Worm (Caenorhabditis elegans) whole organism, L2 larva: ENCODE data around the gene C40A11.2.

Experiments used
- elt-3 ChIP-seq: sonication (generic microtip); optimal IDR thresholded peaks from 2 replicates; lab custom pipeline; 2017; ENCODE audit warnings: missing biosample characterization, missing genetic modification characterization
- sma-3 ChIP-seq: sonication (generic microtip); optimal IDR thresholded peaks from 2 replicates; lab custom pipeline; 2016; ENCODE audit warnings: missing genetic modification reagents, missing genetic modification characterization, missing compliant biosample characterization
- unc-62 ChIP-seq: fragments of 150-350 bp; optimal IDR thresholded peaks from 2 replicates; lab custom pipeline; 2014; ENCODE audit warnings: missing biosample characterization, missing genetic modification reagents, missing genetic modification characterization
- zag-1 ChIP-seq: fragments of 150-350 bp; optimal IDR thresholded peaks from 2 replicates; lab custom pipeline; 2014; ENCODE audit warnings: missing biosample characterization, missing genetic modification characterization

ce11 chrII:2191383-2191782 lies 44.6 kb downstream of the C40A11.2 start:
- TF ChIP-seq unc-62 (GFP tag; lab: Kevin White, UChicago) (no peak), elt-3 (tag; lab: Kevin White, UChicago) (no peak), zag-1 (no peak), sma-3 (GFP tag; lab: Kevin White, UChicago) (no peak)
